Fruit fly (Drosophila melanogaster) whole organism, wandering third instar larva: ENCODE measurements around the gene p53.
A peak's percentile ranks its signal among the peaks of the same experiment; 100 is the strongest.

Experiments
- Abd-B ChIP-seq: fragments of >200 bp; optimal IDR thresholded peaks from 2 replicates; lab custom pipeline; 2017; ENCODE audit warnings: missing biosample characterization, missing genetic modification characterization
- CG32264 ChIP-seq: fragments of 200-800 bp; sonication (Bioruptor generic); optimal IDR thresholded peaks from 2 replicates; lab custom pipeline; 2016; ENCODE audit warnings: missing biosample characterization, missing genetic modification characterization
- CG9705 ChIP-seq: fragments of 200-800 bp; sonication (Bioruptor generic); optimal IDR thresholded peaks from 2 replicates; lab custom pipeline; 2018; ENCODE audit warnings: missing biosample characterization, mild to moderate bottlenecking, missing genetic modification characterization
- CrebA ChIP-seq: fragments of 200-800 bp; sonication (Bioruptor generic); optimal IDR thresholded peaks from 2 replicates; lab custom pipeline; 2016; ENCODE audit warnings: missing biosample characterization, mild to moderate bottlenecking, missing genetic modification characterization, borderline replicate concordance
- Dfd ChIP-seq: fragments of >200 bp; optimal IDR thresholded peaks from 2 replicates; lab custom pipeline; 2017; ENCODE audit warnings: missing biosample characterization, missing genetic modification characterization
- Dif ChIP-seq: fragments of 200-275, 200-300 bp; sonication (Bioruptor generic); optimal IDR thresholded peaks from 2 replicates; lab custom pipeline; 2018; ENCODE audit warnings: missing biosample characterization, missing genetic modification characterization; ENCODE audit not compliant: partially characterized antibody
- GATAd ChIP-seq: sonication (Bioruptor generic); optimal IDR thresholded peaks from 2 replicates; lab custom pipeline; 2016; ENCODE audit warnings: missing biosample characterization, missing genetic modification characterization
- HLH106 ChIP-seq: fragments of 200-800 bp; optimal IDR thresholded peaks from 3 replicates; lab custom pipeline; 2019; ENCODE audit warnings: missing biosample characterization, mild to moderate bottlenecking, missing genetic modification characterization, moderate library complexity
- Hnf4 ChIP-seq: fragments of 200-800 bp; sonication (Bioruptor generic); optimal IDR thresholded peaks from 2 replicates; lab custom pipeline; 2016; ENCODE audit warnings: missing biosample characterization, mild to moderate bottlenecking, missing genetic modification characterization
- Hr78 ChIP-seq: fragments of >200 bp; optimal IDR thresholded peaks from 2 replicates; lab custom pipeline; 2017; ENCODE audit warnings: missing biosample characterization, missing genetic modification characterization
- Jra ChIP-seq: sonication (Bioruptor generic); optimal IDR thresholded peaks from 2 replicates; lab custom pipeline; 2016; ENCODE audit warnings: missing biosample characterization, missing genetic modification characterization
- Mio ChIP-seq: sonication (Bioruptor generic); optimal IDR thresholded peaks from 2 replicates; lab custom pipeline; 2016; ENCODE audit warnings: missing biosample characterization, missing genetic modification characterization
- Myc ChIP-seq: fragments of >200 bp; optimal IDR thresholded peaks from 2 replicates; lab custom pipeline; 2017
- OdsH ChIP-seq: fragments of 200-800 bp; sonication (Bioruptor generic); optimal IDR thresholded peaks from 2 replicates; lab custom pipeline; 2016; ENCODE audit warnings: missing biosample characterization, mild to moderate bottlenecking, missing genetic modification characterization
- Rel ChIP-seq, 2 experiments: fragments of 200-800 bp; sonication (Bioruptor generic) in 1 of 2; optimal IDR thresholded peaks; 2 replicates in 1 of 2; 3 replicates in 1 of 2; lab custom pipeline; 2016 to 2019; ENCODE audit warnings: mild to moderate bottlenecking in 2 of 2, missing biosample characterization in 2 of 2, missing genetic modification characterization in 2 of 2, moderate library complexity in 1 of 2
- Sp1 ChIP-seq: fragments of 200-800 bp; sonication (Bioruptor generic); optimal IDR thresholded peaks from 3 replicates; lab custom pipeline; 2019; ENCODE audit warnings: missing biosample characterization, mild to moderate bottlenecking, missing genetic modification characterization, moderate library complexity
- Vsx2 ChIP-seq: fragments of 200-300, 225-300 bp; sonication (Bioruptor generic); optimal IDR thresholded peaks from 2 replicates; lab custom pipeline; 2018; ENCODE audit warnings: missing biosample characterization, missing genetic modification characterization; ENCODE audit not compliant: partially characterized antibody
- br ChIP-seq: fragments of 200-800 bp; sonication (Bioruptor generic); optimal IDR thresholded peaks from 2 replicates; lab custom pipeline; 2016; ENCODE audit warnings: missing biosample characterization, missing genetic modification characterization
- brk ChIP-seq: fragments of 200-800 bp; sonication (Bioruptor generic); optimal IDR thresholded peaks from 2 replicates; lab custom pipeline; 2016; ENCODE audit warnings: missing biosample characterization, mild to moderate bottlenecking, missing genetic modification characterization
- dl ChIP-seq, 2 experiments: fragments of 175-275, 200-275 bp in 1 of 2; fragments of 200-275 bp in 1 of 2; sonication (Bioruptor generic); optimal IDR thresholded peaks; lab custom pipeline; 2018; ENCODE audit warnings: mild to moderate bottlenecking in 2 of 2, missing biosample characterization in 2 of 2, missing genetic modification characterization in 2 of 2, moderate library complexity in 2 of 2; ENCODE audit not compliant: partially characterized antibody in 2 of 2, insufficient read depth in 1 of 2
- dmrt93B ChIP-seq: fragments of 200-800 bp; sonication (Bioruptor generic); optimal IDR thresholded peaks from 2 replicates; lab custom pipeline; 2018; ENCODE audit warnings: missing biosample characterization, mild to moderate bottlenecking, missing genetic modification characterization
- dsf ChIP-seq: sonication (Bioruptor generic); optimal IDR thresholded peaks from 2 replicates; lab custom pipeline; 2016; ENCODE audit warnings: missing biosample characterization, missing genetic modification characterization, borderline replicate concordance
- ey ChIP-seq: fragments of 200-800 bp; sonication (Bioruptor generic); optimal IDR thresholded peaks from 2 replicates; lab custom pipeline; 2016; ENCODE audit warnings: missing biosample characterization, missing genetic modification characterization
- foxo ChIP-seq, 2 experiments: fragments of 200-800 bp; sonication (Bioruptor generic); optimal IDR thresholded peaks; 2 replicates in 1 of 2; 3 replicates in 1 of 2; lab custom pipeline; 2016 to 2017; ENCODE audit warnings: missing biosample characterization in 2 of 2, missing genetic modification characterization in 2 of 2
- fru ChIP-seq: fragments of 200-800 bp; sonication (Bioruptor generic); optimal IDR thresholded peaks from 3 replicates; lab custom pipeline; 2016; ENCODE audit warnings: missing biosample characterization, mild to moderate bottlenecking, missing genetic modification characterization
- h ChIP-seq: fragments of 200-800 bp; sonication (Bioruptor generic); optimal IDR thresholded peaks from 3 replicates; lab custom pipeline; 2016; ENCODE audit warnings: missing biosample characterization, mild to moderate bottlenecking, missing genetic modification characterization
- jim ChIP-seq: fragments of 175-275, 200-325 bp; sonication (Bioruptor generic); optimal IDR thresholded peaks from 2 replicates; lab custom pipeline; 2016; ENCODE audit warnings: missing biosample characterization, mild to moderate bottlenecking, missing genetic modification characterization
- lola ChIP-seq: fragments of >200 bp; optimal IDR thresholded peaks from 2 replicates; lab custom pipeline; 2017; ENCODE audit warnings: missing biosample characterization, missing genetic modification characterization
- pan ChIP-seq: fragments of >200 bp; optimal IDR thresholded peaks from 2 replicates; lab custom pipeline; 2017
- psq ChIP-seq: fragments of 200-800 bp; sonication (Bioruptor generic); optimal IDR thresholded peaks from 3 replicates; lab custom pipeline; 2017; ENCODE audit warnings: missing biosample characterization, mild to moderate bottlenecking, missing genetic modification characterization, moderate library complexity
- sv ChIP-seq: fragments of 200-800 bp; sonication (Bioruptor generic); optimal IDR thresholded peaks from 3 replicates; lab custom pipeline; 2016; ENCODE audit warnings: missing biosample characterization, missing genetic modification characterization
- tai ChIP-seq: sonication (Bioruptor generic); optimal IDR thresholded peaks from 2 replicates; lab custom pipeline; 2016; ENCODE audit warnings: missing biosample characterization, missing genetic modification characterization
- woc ChIP-seq: sonication (Bioruptor generic); optimal IDR thresholded peaks from 2 replicates; lab custom pipeline; 2016; ENCODE audit warnings: missing biosample characterization, mild to moderate bottlenecking, missing genetic modification characterization

p53 gene

dm6 chr3R:23060166-23060565 lies 6.3 kb upstream of the p53 start:
- no peak for TF ChIP-seq fru (GFP tag; lab: Kevin White, UChicago)
- TF ChIP-seq CrebA (GFP tag; lab: Kevin White, UChicago), result no peak
- no peak for TF ChIP-seq Myc (lab: Kevin White, UChicago)
- no peak for TF ChIP-seq lola (GFP tag; lab: Kevin White, UChicago)
- TF ChIP-seq dsf (GFP tag; lab: Kevin White, UChicago), result no peak
- no peak for TF ChIP-seq h (GFP tag; lab: Kevin White, UChicago)
- TF ChIP-seq CG32264 (GFP tag; lab: Kevin White, UChicago), result no peak
- no peak for TF ChIP-seq Hr78 (GFP tag; lab: Kevin White, UChicago)
- TF ChIP-seq tai, result no peak
- TF ChIP-seq woc, result no peak
- TF ChIP-seq Vsx2 (GFP tag; lab: Kevin White, UChicago), result no peak
- no peak for TF ChIP-seq HLH106 (tag; lab: Kevin White, UChicago)
- TF ChIP-seq GATAd (GFP tag; lab: Kevin White, UChicago), result no peak
- no peak for TF ChIP-seq foxo (GFP tag; optimal IDR thresholded peaks at IDR 0.05; lab: Kevin White, UChicago)
- TF ChIP-seq dmrt93B (GFP tag; lab: Kevin White, UChicago), result no peak
- no peak for TF ChIP-seq dl (GFP tag; optimal IDR thresholded peaks at IDR 0.05; lab: Kevin White, UChicago; ENCODE audit: insufficient read depth in 1 of 2, partially characterized antibody in 2 of 2)
- no peak for TF ChIP-seq Rel (GFP tag; optimal IDR thresholded peaks at IDR 0.05; lab: Kevin White, UChicago)
- TF ChIP-seq Rel (tag; optimal IDR thresholded peaks at IDR 0.05; lab: Kevin White, UChicago), result no peak
- no peak for TF ChIP-seq Sp1 (GFP tag; lab: Kevin White, UChicago)

dm6 chr3R:23058858-23059257 lies 5.0 kb upstream of the p53 start, which contains the start of gene Ctns:
Ctns (minus strand) TSS chr3R:23058958.
- TF ChIP-seq Vsx2 (GFP tag; lab: Kevin White, UChicago) (no peak), sv (GFP tag; lab: Kevin White, UChicago) (no peak), pan (no peak), psq (GFP tag; lab: Kevin White, UChicago) (no peak), HLH106 (tag; lab: Kevin White, UChicago) (no peak)

- TF ChIP-seq Hnf4 (GFP tag; lab: Kevin White, UChicago) (no peak), Myc (lab: Kevin White, UChicago) (no peak), pan (no peak), CG9705 (no peak), Dif (GFP tag; lab: Kevin White, UChicago) (peak; percentile 17), CrebA (GFP tag; lab: Kevin White, UChicago) (no peak)
Observed at dm6 chr3R:23057390-23057789, 3.5 kb upstream of the p53 start.

- TF ChIP-seq Dfd (GFP tag; lab: Kevin White, UChicago) (no peak), Rel (GFP tag; optimal IDR thresholded peaks at IDR 0.05; lab: Kevin White, UChicago) (no peak), Rel (tag; optimal IDR thresholded peaks at IDR 0.05; lab: Kevin White, UChicago) (peak; percentile 30)
Observed at dm6 chr3R:23056753-23057152, 2.9 kb upstream of the p53 start.

dm6 chr3R:23056113-23056512 lies 2.2 kb upstream of the p53 start:
- no peak for TF ChIP-seq br (GFP tag; lab: Kevin White, UChicago)
- no peak for TF ChIP-seq OdsH (GFP tag; lab: Kevin White, UChicago)
- no peak for TF ChIP-seq Abd-B (GFP tag; lab: Kevin White, UChicago)

dm6 chr3R:23053135-23053730 lies 649 bp downstream of the p53 start:
- no peak for TF ChIP-seq Mio (GFP tag; lab: Kevin White, UChicago)
- TF ChIP-seq ey, result no peak
- TF ChIP-seq Dfd (GFP tag; lab: Kevin White, UChicago), result no peak
- TF ChIP-seq sv (GFP tag; lab: Kevin White, UChicago), result no peak
- TF ChIP-seq brk (GFP tag; lab: Kevin White, UChicago), result no peak
- TF ChIP-seq Jra (GFP tag; lab: Kevin White, UChicago), result no peak
- TF ChIP-seq jim (GFP tag; lab: Kevin White, UChicago), result no peak
- TF ChIP-seq tai, result no peak
- TF ChIP-seq Vsx2 (GFP tag; lab: Kevin White, UChicago), result no peak
- no peak for TF ChIP-seq Rel (GFP tag; optimal IDR thresholded peaks at IDR 0.05; lab: Kevin White, UChicago)
- TF ChIP-seq Rel (tag; optimal IDR thresholded peaks at IDR 0.05; lab: Kevin White, UChicago), result no peak
